Worm (Caenorhabditis elegans) whole organism, L2 larva: ENCODE data around the gene Y64G10A.7.

Experiments used
- ama-1 ChIP-seq: fragments of 150-350 bp; optimal IDR thresholded peaks from 2 replicates; lab custom pipeline; 2018; ENCODE audit warnings: inconsistent platforms
- elt-3 ChIP-seq: sonication (generic microtip); optimal IDR thresholded peaks from 2 replicates; lab custom pipeline; 2017; ENCODE audit warnings: missing biosample characterization, missing genetic modification characterization
- lin-39 ChIP-seq: fragments of 150-350 bp; optimal IDR thresholded peaks from 2 replicates; lab custom pipeline; 2014; ENCODE audit warnings: missing biosample characterization, missing genetic modification reagents, missing genetic modification characterization
- mdl-1 ChIP-seq, 2 experiments: fragments of 150-350 bp in 1 of 2; sonication (generic microtip) in 1 of 2; optimal IDR thresholded peaks; 2 replicates each; lab custom pipeline; 2017; ENCODE audit warnings: missing biosample characterization in 2 of 2, missing genetic modification characterization in 2 of 2
- nhr-12 ChIP-seq: fragments of 150-350 bp; optimal IDR thresholded peaks from 2 replicates; lab custom pipeline; 2014; ENCODE audit warnings: missing biosample characterization, missing genetic modification characterization
- nhr-237 ChIP-seq: fragments of 150-350 bp; optimal IDR thresholded peaks from 2 replicates; lab custom pipeline; 2014; ENCODE audit warnings: missing biosample characterization, missing genetic modification characterization
- nhr-77 ChIP-seq: fragments of 150-350 bp; optimal IDR thresholded peaks from 2 replicates; lab custom pipeline; 2014; ENCODE audit warnings: missing biosample characterization, missing genetic modification characterization
- skn-1 ChIP-seq: sonication (generic microtip); optimal IDR thresholded peaks from 2 replicates; lab custom pipeline; 2017; ENCODE audit warnings: missing biosample characterization, missing genetic modification characterization
- sma-3 ChIP-seq: sonication (generic microtip); optimal IDR thresholded peaks from 2 replicates; lab custom pipeline; 2016; ENCODE audit warnings: missing genetic modification reagents, missing genetic modification characterization, missing compliant biosample characterization
- unc-62 ChIP-seq: fragments of 150-350 bp; optimal IDR thresholded peaks from 2 replicates; lab custom pipeline; 2014; ENCODE audit warnings: missing biosample characterization, missing genetic modification reagents, missing genetic modification characterization
- ztf-11 ChIP-seq: sonication (generic microtip); optimal IDR thresholded peaks from 2 replicates; lab custom pipeline; 2017; ENCODE audit warnings: missing biosample characterization, missing genetic modification characterization
- ztf-4 ChIP-seq: fragments of 150-350 bp; optimal IDR thresholded peaks from 2 replicates; lab custom pipeline; 2014; ENCODE audit warnings: missing biosample characterization, missing genetic modification characterization

DNA sequence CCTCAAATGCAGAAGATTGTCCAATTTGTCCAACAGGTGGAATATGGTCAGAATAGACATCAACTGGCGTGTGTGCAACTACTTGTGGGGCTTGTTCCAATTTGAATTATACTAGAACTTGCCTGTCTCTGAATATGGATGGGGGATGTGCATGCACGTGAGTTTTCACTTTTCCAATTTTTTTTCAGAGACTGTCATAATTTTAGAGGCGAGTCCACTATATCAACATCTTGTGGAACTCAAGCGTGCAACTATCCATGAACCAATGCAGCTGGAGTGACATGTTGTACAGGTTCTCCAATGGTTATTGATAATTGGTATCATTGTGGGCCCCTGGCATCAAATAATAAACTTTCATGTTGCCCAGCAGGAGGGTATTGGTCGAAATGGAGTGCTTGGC lies 46.1 kb downstream of the Y64G10A.7 start, which contains the start of gene Y67A10A.2:
- TF ChIP-seq skn-1 (tag; lab: Kevin White, UChicago) (no peak), nhr-12 (tag; lab: Kevin White, UChicago) (no peak), sma-3 (GFP tag; lab: Kevin White, UChicago) (no peak), unc-62 (GFP tag; lab: Kevin White, UChicago) (no peak), lin-39 (no peak), ztf-11 (tag; lab: Kevin White, UChicago) (no peak), ztf-4 (tag; lab: Kevin White, UChicago) (no peak), mdl-1 (tag; optimal IDR thresholded peaks at IDR 0.05; lab: Kevin White, UChicago) (no peak), elt-3 (no peak), nhr-237 (tag; lab: Kevin White, UChicago) (no peak), ama-1 (no peak), nhr-77 (tag; lab: Kevin White, UChicago) (no peak)
